Worm (Caenorhabditis elegans): ENCODE measurements around the gene ZK662.6.

- no peak for TF ChIP-seq aly-1 (tag; optimal IDR thresholded peaks at IDR 0.05)
- no peak for TF ChIP-seq ama-1 (optimal IDR thresholded peaks at IDR 0.05)
- no peak for TF ChIP-seq F13C5.2 (tag; optimal IDR thresholded peaks at IDR 0.05)
These were observed 48.4 kb downstream of the ZK662.6 start for ce11 chrX:15766861-15767260.

All from whole organism, early embryonic.